Fruit fly (Drosophila melanogaster) whole organism, embryonic: ENCODE results near the gene dbr.

ENCODE experiments used
- Adf1 ChIP-seq: fragments of 200-800 bp; sonication (Bioruptor generic); IDR thresholded peaks from 2 replicates; pipeline ENCODE4 v1.3.6; 2022; ENCODE audit warnings: missing biosample characterization, missing genetic modification characterization
- CG10209 ChIP-seq: fragments of 200-800 bp; sonication (Bioruptor generic); optimal IDR thresholded peaks from 3 replicates; lab custom pipeline; 2017; ENCODE audit warnings: missing biosample characterization, mild to moderate bottlenecking, missing genetic modification characterization, missing genetic modification reagents
- CG13775 ChIP-seq: fragments of 200-800 bp; sonication (Bioruptor generic); optimal IDR thresholded peaks from 3 replicates; lab custom pipeline; 2017; ENCODE audit warnings: missing biosample characterization, mild to moderate bottlenecking, missing genetic modification characterization
- CG14014 ChIP-seq: fragments of 200-800 bp; sonication (Bioruptor generic); IDR thresholded peaks from 2 replicates; pipeline ENCODE4 v1.3.6; 2022; ENCODE audit warnings: missing biosample characterization, missing genetic modification characterization
- CG1602 ChIP-seq: fragments of 200-800 bp; sonication (Bioruptor generic); optimal IDR thresholded peaks from 3 replicates; lab custom pipeline; 2016; ENCODE audit warnings: missing biosample characterization, missing genetic modification characterization
- CG3065 ChIP-seq: fragments of 200-800 bp; sonication (Bioruptor generic); optimal IDR thresholded peaks from 2 replicates; lab custom pipeline; 2016; ENCODE audit warnings: missing biosample characterization, missing genetic modification characterization
- CG33213 ChIP-seq: fragments of 200-800 bp; sonication (Bioruptor generic); optimal IDR thresholded peaks from 3 replicates; lab custom pipeline; 2016; ENCODE audit warnings: missing biosample characterization, missing genetic modification characterization
- CG3838 ChIP-seq: fragments of 200-800 bp; sonication (Bioruptor generic); optimal IDR thresholded peaks from 3 replicates; lab custom pipeline; 2016; ENCODE audit warnings: missing biosample characterization, missing genetic modification characterization
- CG3847 ChIP-seq: fragments of 200-800 bp; sonication (Bioruptor generic); IDR thresholded peaks from 2 replicates; pipeline ENCODE4 v1.3.6; 2022; ENCODE audit warnings: missing biosample characterization, missing genetic modification characterization
- CG4328 ChIP-seq: fragments of 200-800 bp; sonication (Bioruptor generic); optimal IDR thresholded peaks from 3 replicates; lab custom pipeline; 2017; ENCODE audit warnings: missing biosample characterization, missing genetic modification reagents, missing genetic modification characterization
- CG5180 ChIP-seq: fragments of 200-800 bp; sonication (Bioruptor generic); optimal IDR thresholded peaks from 3 replicates; lab custom pipeline; 2017; ENCODE audit warnings: missing biosample characterization, missing genetic modification characterization, mild to moderate bottlenecking, moderate library complexity, missing genetic modification reagents
- CG5245 ChIP-seq: fragments of 200-800 bp; sonication (Bioruptor generic); optimal IDR thresholded peaks from 3 replicates; lab custom pipeline; 2016; ENCODE audit warnings: missing biosample characterization, missing genetic modification characterization
- CG6689 ChIP-seq: fragments of 200-800 bp; sonication (Bioruptor generic); IDR thresholded peaks from 2 replicates; pipeline ENCODE4 v1.3.6; 2022; ENCODE audit warnings: missing biosample characterization, missing genetic modification characterization
- CG9609 ChIP-seq: fragments of 200-800 bp; sonication (Bioruptor generic); optimal IDR thresholded peaks from 3 replicates; lab custom pipeline; 2016; ENCODE audit warnings: missing biosample characterization, missing genetic modification characterization
- CHES-1-like ChIP-seq: fragments of 200-800 bp; sonication (Bioruptor generic); optimal IDR thresholded peaks from 2 replicates; lab custom pipeline; 2016; ENCODE audit warnings: missing biosample characterization, missing genetic modification characterization
- D19B ChIP-seq: fragments of 200-800 bp; sonication (Bioruptor generic); optimal IDR thresholded peaks from 2 replicates; lab custom pipeline; 2017; ENCODE audit warnings: missing biosample characterization, mild to moderate bottlenecking, missing genetic modification characterization
- Dad ChIP-seq: fragments of 200-800 bp; sonication (Bioruptor generic); optimal IDR thresholded peaks from 3 replicates; lab custom pipeline; 2016; ENCODE audit warnings: missing biosample characterization, missing genetic modification characterization
- Doc3 ChIP-seq: fragments of 200-800 bp; sonication (Bioruptor generic); IDR thresholded peaks from 3 replicates; pipeline ENCODE4 v1.3.6; 2022; ENCODE audit warnings: missing biosample characterization, missing genetic modification characterization; ENCODE audit not compliant: partially characterized antibody
- Ets97D ChIP-seq: fragments of 200-800 bp; sonication (Bioruptor generic); optimal IDR thresholded peaks from 3 replicates; lab custom pipeline; 2016; ENCODE audit warnings: missing biosample characterization, missing genetic modification characterization
- Gug ChIP-seq: fragments of 200-800 bp; sonication (Bioruptor generic); IDR thresholded peaks from 4 replicates; pipeline ENCODE4 v1.3.6; 2022; ENCODE audit warnings: missing biosample characterization, missing genetic modification characterization
- HHEX ChIP-seq: fragments of 200-800 bp; sonication (Bioruptor generic); optimal IDR thresholded peaks from 3 replicates; lab custom pipeline; 2017; ENCODE audit warnings: missing biosample characterization, mild to moderate bottlenecking, missing genetic modification characterization, missing genetic modification reagents
- Max ChIP-seq: fragments of 200-800 bp; sonication (Bioruptor generic); optimal IDR thresholded peaks from 2 replicates; lab custom pipeline; 2016; ENCODE audit warnings: missing biosample characterization, mild to moderate bottlenecking, missing genetic modification characterization
- Six4 ChIP-seq: fragments of 200-800 bp; sonication (Bioruptor generic); optimal IDR thresholded peaks from 2 replicates; lab custom pipeline; 2016; ENCODE audit warnings: missing biosample characterization, missing genetic modification characterization
- Sry-β ChIP-seq: fragments of 200-800 bp; sonication (Bioruptor generic); optimal IDR thresholded peaks from 2 replicates; lab custom pipeline; 2018; ENCODE audit warnings: missing biosample characterization, mild to moderate bottlenecking, missing genetic modification characterization, moderate library complexity
- aop ChIP-seq: fragments of 200-800 bp; sonication (Bioruptor generic); IDR thresholded peaks from 2 replicates; pipeline ENCODE4 v1.3.6; 2022; ENCODE audit warnings: missing biosample characterization, missing genetic modification characterization
- ase ChIP-seq: fragments of 200-800 bp; sonication (Bioruptor generic); IDR thresholded peaks from 3 replicates; pipeline ENCODE4 v1.3.6; 2022; ENCODE audit warnings: missing biosample characterization, missing genetic modification characterization
- br ChIP-seq: fragments of >200 bp; optimal IDR thresholded peaks from 2 replicates; lab custom pipeline; 2017
- caup ChIP-seq: fragments of 200-800 bp; sonication (Bioruptor generic); optimal IDR thresholded peaks from 3 replicates; lab custom pipeline; 2017; ENCODE audit warnings: missing biosample characterization, mild to moderate bottlenecking, missing genetic modification characterization, moderate library complexity; ENCODE audit not compliant: severe bottlenecking
- crp ChIP-seq, 2 experiments: fragments of 200-800 bp; sonication (Bioruptor generic); optimal IDR thresholded peaks; 2 replicates in 1 of 2; 3 replicates in 1 of 2; lab custom pipeline; 2017; ENCODE audit warnings: missing biosample characterization in 2 of 2, missing genetic modification characterization in 2 of 2, mild to moderate bottlenecking in 1 of 2, moderate library complexity in 1 of 2
- da ChIP-seq: fragments of 200-800 bp; sonication (Bioruptor generic); optimal IDR thresholded peaks from 2 replicates; lab custom pipeline; 2016; ENCODE audit warnings: missing biosample characterization, missing genetic modification characterization
- danr ChIP-seq: fragments of 200-800 bp; sonication (Bioruptor generic); IDR thresholded peaks from 2 replicates; pipeline ENCODE4 v1.3.6; 2022; ENCODE audit warnings: missing biosample characterization, missing genetic modification characterization
- disco-r ChIP-seq: fragments of 200-800 bp; sonication (Bioruptor generic); optimal IDR thresholded peaks from 2 replicates; lab custom pipeline; 2016; ENCODE audit warnings: missing biosample characterization, missing genetic modification characterization
- ems ChIP-seq: fragments of 200-800 bp; sonication (Bioruptor generic); optimal IDR thresholded peaks from 3 replicates; lab custom pipeline; 2016; ENCODE audit warnings: missing biosample characterization, missing genetic modification characterization
- esg ChIP-seq: fragments of 200-800 bp; sonication (Bioruptor generic); conservative IDR thresholded peaks from 2 replicates; pipeline ENCODE4 v1.3.6; 2022; ENCODE audit warnings: missing biosample characterization, missing genetic modification characterization
- ewg ChIP-seq: fragments of 200-800 bp; sonication (Bioruptor generic); optimal IDR thresholded peaks from 3 replicates; lab custom pipeline; 2017; ENCODE audit warnings: mild to moderate bottlenecking, missing biosample characterization, missing genetic modification reagents, missing genetic modification characterization
- fd64A ChIP-seq: fragments of 200-800 bp; sonication (Bioruptor generic); optimal IDR thresholded peaks from 3 replicates; lab custom pipeline; 2018; ENCODE audit warnings: missing biosample characterization, mild to moderate bottlenecking, missing genetic modification characterization
- grau ChIP-seq: fragments of 200-800 bp; optimal IDR thresholded peaks from 3 replicates; lab custom pipeline; 2019; ENCODE audit warnings: missing biosample characterization, mild to moderate bottlenecking, missing genetic modification characterization, moderate library complexity
- grn ChIP-seq: fragments of 200-800 bp; sonication (Bioruptor generic); optimal IDR thresholded peaks from 3 replicates; lab custom pipeline; 2017; ENCODE audit warnings: missing biosample characterization, missing genetic modification characterization
- gro ChIP-seq: fragments of 200-800 bp; sonication (Bioruptor generic); optimal IDR thresholded peaks from 2 replicates; lab custom pipeline; 2016; ENCODE audit warnings: missing biosample characterization, missing genetic modification characterization
- gsb ChIP-seq: fragments of 200-800 bp; sonication (Bioruptor generic); IDR thresholded peaks from 2 replicates; pipeline ENCODE4 v1.3.6; 2022; ENCODE audit warnings: missing biosample characterization, missing genetic modification characterization
- hth ChIP-seq: fragments of >200 bp; optimal IDR thresholded peaks from 2 replicates; lab custom pipeline; 2017; ENCODE audit warnings: inconsistent platforms
- luna ChIP-seq: fragments of 200-800 bp; sonication (Bioruptor generic); optimal IDR thresholded peaks from 2 replicates; lab custom pipeline; 2016; ENCODE audit warnings: missing biosample characterization, missing genetic modification characterization
- org-1 ChIP-seq: fragments of 200-800 bp; sonication (Bioruptor generic); optimal IDR thresholded peaks from 2 replicates; lab custom pipeline; 2017; ENCODE audit warnings: missing biosample characterization, missing genetic modification characterization
- pnt ChIP-seq: fragments of 200-800 bp; sonication (Bioruptor generic); optimal IDR thresholded peaks from 3 replicates; lab custom pipeline; 2016; ENCODE audit warnings: missing biosample characterization, missing genetic modification characterization
- scrt ChIP-seq: fragments of 200-800 bp; sonication (Bioruptor generic); optimal IDR thresholded peaks from 2 replicates; lab custom pipeline; 2018; ENCODE audit warnings: missing biosample characterization, mild to moderate bottlenecking, missing genetic modification characterization, moderate library complexity
- sisA ChIP-seq: fragments of 200-800 bp; sonication (Bioruptor generic); IDR thresholded peaks from 2 replicates; pipeline ENCODE4 v1.3.6; 2022; ENCODE audit warnings: missing biosample characterization, missing genetic modification characterization
- sr ChIP-seq: fragments of 200-800 bp; sonication (Bioruptor generic); IDR thresholded peaks from 3 replicates; pipeline ENCODE4 v1.3.6; 2022; ENCODE audit warnings: missing biosample characterization, missing genetic modification characterization
- usp ChIP-seq: fragments of >200 bp; optimal IDR thresholded peaks from 2 replicates; lab custom pipeline; 2017; ENCODE audit warnings: missing biosample characterization, missing genetic modification characterization
- wor ChIP-seq: fragments of 200-800 bp; sonication (Bioruptor generic); IDR thresholded peaks from 2 replicates; pipeline ENCODE4 v1.3.6; 2022; ENCODE audit warnings: missing biosample characterization, missing genetic modification characterization
- zf30C ChIP-seq: fragments of 200-800 bp; sonication (Bioruptor generic); optimal IDR thresholded peaks from 3 replicates; lab custom pipeline; 2018; ENCODE audit warnings: missing biosample characterization, mild to moderate bottlenecking, missing genetic modification characterization
- zfh1 ChIP-seq: fragments of 200-800 bp; sonication (Bioruptor generic); IDR thresholded peaks from 3 replicates; pipeline ENCODE4 v1.3.6; 2022; ENCODE audit warnings: missing biosample characterization, missing genetic modification characterization

The dbr gene

DNA sequence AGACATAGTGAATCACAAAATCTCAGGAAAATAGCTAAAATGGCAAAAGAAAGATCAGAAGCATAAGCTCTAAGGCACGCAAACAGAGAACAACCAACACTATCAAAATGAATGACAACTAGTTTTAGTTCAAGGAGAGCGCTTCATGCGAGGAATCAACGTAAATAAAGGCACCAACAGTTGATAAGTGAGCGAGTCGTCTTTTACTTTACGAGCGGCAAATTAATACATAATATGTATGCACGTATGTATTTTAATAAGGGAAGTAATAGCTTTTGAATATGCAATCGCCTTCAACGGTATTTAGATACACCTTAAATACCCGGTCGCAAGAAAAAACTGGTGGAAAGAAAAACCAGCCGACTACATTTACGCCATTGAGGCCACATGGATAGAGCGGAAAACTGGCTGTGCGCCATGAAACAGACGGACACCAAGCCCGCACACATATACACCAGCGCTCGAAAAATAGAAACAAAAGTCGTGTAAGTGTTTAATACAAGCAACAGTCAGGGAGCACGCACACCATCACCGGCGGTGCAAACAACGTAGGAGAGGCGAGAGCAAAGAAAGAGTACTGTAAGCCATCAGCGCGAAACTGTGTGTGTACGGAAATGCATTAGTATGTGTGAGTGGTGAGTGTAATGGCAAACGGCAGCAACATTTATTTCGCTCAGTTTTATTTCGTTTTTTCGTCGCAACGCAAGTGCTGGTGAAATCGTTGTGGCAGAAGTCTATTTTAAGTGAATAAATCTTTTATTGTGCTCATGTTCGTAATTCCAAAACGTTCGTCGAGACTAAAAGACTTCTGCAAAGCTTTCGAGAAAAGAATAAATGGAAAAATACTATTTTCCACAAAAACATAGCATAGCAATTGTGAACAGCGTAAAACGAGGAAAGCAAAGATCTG lies at the start of gene dbr (continued):
- TF ChIP-seq grau (tag; lab: Kevin White, UChicago) (peak; percentile 8), crp (GFP tag; optimal IDR thresholded peaks at IDR 0.05; lab: Kevin White, UChicago) (no peak), CG1602 (GFP tag; lab: Kevin White, UChicago) (no peak), scrt (GFP tag; lab: Kevin White, UChicago) (peak; percentile 74), Dad (GFP tag; lab: Kevin White, UChicago) (no peak), CG4328 (GFP tag; lab: Kevin White, UChicago) (peak; percentile 33), CG5245 (GFP tag; lab: Kevin White, UChicago) (no peak), usp (GFP tag; lab: Kevin White, UChicago) (no peak), D19B (no peak), CG10209 (GFP tag; lab: Kevin White, UChicago) (no peak), da (no peak), org-1 (GFP tag; lab: Kevin White, UChicago) (no peak), Ets97D (GFP tag; lab: Kevin White, UChicago) (no peak), CG3838 (GFP tag; lab: Kevin White, UChicago) (no peak), disco-r (GFP tag; lab: Kevin White, UChicago) (no peak), CG33213 (GFP tag; lab: Kevin White, UChicago) (no peak), wor (no peak), HHEX (GFP tag; lab: Kevin White, UChicago) (peak; percentile 11), ems (GFP tag; lab: Kevin White, UChicago) (no peak), sr (no peak), CHES-1-like (GFP tag; lab: Kevin White, UChicago) (no peak), CG3847 (GFP tag; lab: Robert Waterston, UW) (no peak), Adf1 (GFP tag; lab: Robert Waterston, UW) (peak; percentile 36; the same call in 1 of the 2 replicates), br (lab: Kevin White, UChicago) (no peak), esg (GFP tag; lab: Robert Waterston, UW) (no peak), CG13775 (GFP tag; lab: Kevin White, UChicago) (no peak), zf30C (GFP tag; lab: Kevin White, UChicago) (peak; percentile 12), Max (GFP tag; lab: Kevin White, UChicago) (no peak), luna (GFP tag; lab: Kevin White, UChicago) (no peak), sisA (GFP tag; lab: Robert Waterston, UW) (no peak), gro (GFP tag; lab: Kevin White, UChicago) (peak; percentile 31), gsb (GFP tag; lab: Robert Waterston, UW) (no peak), caup (GFP tag; lab: Kevin White, UChicago) (no peak), ase (GFP tag; lab: Robert Waterston, UW) (no peak), danr (no peak; the same call in 1 of the 2 replicates), fd64A (GFP tag; lab: Kevin White, UChicago) (peak; percentile 49), Gug (GFP tag; lab: Robert Waterston, UW) (no peak), Doc3 (GFP tag; lab: Robert Waterston, UW) (no peak), aop (no peak), grn (GFP tag; lab: Kevin White, UChicago) (no peak), CG5180 (GFP tag; lab: Kevin White, UChicago) (peak; percentile 5), zfh1 (GFP tag; lab: Robert Waterston, UW) (no peak), Six4 (GFP tag; lab: Kevin White, UChicago) (no peak), CG14014 (no peak; the same call in 1 of the 2 replicates), CG6689 (no peak), CG3065 (GFP tag; lab: Kevin White, UChicago) (no peak), ewg (GFP tag; lab: Kevin White, UChicago) (peak; percentile 6), CG9609 (GFP tag; lab: Kevin White, UChicago) (no peak), Sry-β (no peak), pnt (GFP tag; lab: Kevin White, UChicago) (no peak), hth (lab: Kevin White, UChicago) (no peak)
